Fruit fly (Drosophila melanogaster): ENCODE data around the gene CG32669.

Gene CG32669

dm6 chrX:10844807-10845206, at the start of gene CG32669:
Gene CG32669 (minus strand): TSS chrX:10845081.
- TF ChIP-seq grn (GFP tag; optimal IDR thresholded peaks at IDR 0.05) (peak; percentile 73), ap (GFP tag; IDR thresholded peaks at IDR 0.05) (no peak), Gsc (GFP tag; IDR thresholded peaks at IDR 0.05) (no peak), sd (tag; optimal IDR thresholded peaks at IDR 0.05) (peak; percentile 3), CG10654 (GFP tag; optimal IDR thresholded peaks at IDR 0.05) (no peak), CG33213 (GFP tag; optimal IDR thresholded peaks at IDR 0.05) (no peak), vnd (GFP tag; IDR thresholded peaks at IDR 0.05; ENCODE audit: partially characterized antibody) (peak; percentile 40; the same call in 1 of the 3 replicates), CG1602 (GFP tag; optimal IDR thresholded peaks at IDR 0.05) (no peak), CG1832 (GFP tag; optimal IDR thresholded peaks at IDR 0.05) (no peak), sug (tag; optimal IDR thresholded peaks at IDR 0.05) (peak; percentile 17), Hmr (GFP tag; optimal IDR thresholded peaks at IDR 0.05) (no peak), Hey (tag; optimal IDR thresholded peaks at IDR 0.05) (peak; percentile 100), MBD-R2 (GFP tag; IDR thresholded peaks at IDR 0.05) (no peak), exex (tag; optimal IDR thresholded peaks at IDR 0.05) (peak; percentile 69), CG15696 (tag; optimal IDR thresholded peaks at IDR 0.05) (no peak), cwo (GFP tag; optimal IDR thresholded peaks at IDR 0.05) (peak; percentile 54), stc (GFP tag; IDR thresholded peaks at IDR 0.05) (no peak)

- TF ChIP-seq Xrp1 (GFP tag; IDR thresholded peaks at IDR 0.05) (0 out of 2 replicates have a peak, but pooled peaks have one; percentile 20), sens (GFP tag) (peak; percentile 47), klu (GFP tag; IDR thresholded peaks at IDR 0.05) (no peak), CG11696 (GFP tag; IDR thresholded peaks at IDR 0.05) (no peak), gem (tag; optimal IDR thresholded peaks at IDR 0.05) (peak; percentile 7), Med (GFP tag) (peak; percentile 28), ara (GFP tag; IDR thresholded peaks at IDR 0.05) (0 out of 2 replicates have a peak, but pooled peaks have one; percentile 9), CG10543 (GFP tag; optimal IDR thresholded peaks at IDR 0.05) (no peak), prd (optimal IDR thresholded peaks at IDR 0.05) (no peak), prd (GFP tag; IDR thresholded peaks at IDR 0.05) (0 out of 3 replicates have a peak, but pooled peaks have one; percentile 17), CG1529 (GFP tag; optimal IDR thresholded peaks at IDR 0.05) (no peak), CG6689 (GFP tag; IDR thresholded peaks at IDR 0.05) (0 out of 2 replicates have a peak, but pooled peaks have one; percentile 14)
These were observed 48.3 kb upstream of the CG32669 start for dm6 chrX:10893208-10893607.

- peak; percentile 88 for TF ChIP-seq z (GFP tag; IDR thresholded peaks at IDR 0.05)
- no peak for TF ChIP-seq br (optimal IDR thresholded peaks at IDR 0.05)
- no peak for TF ChIP-seq mld (GFP tag; IDR thresholded peaks at IDR 0.05; ENCODE audit: partially characterized antibody)
These were observed 46.3 kb upstream of the CG32669 start, which contains the start of gene Ork1 for dm6 chrX:10891150-10891549. Gene Ork1 (minus strand): TSS chrX:10891250.

dm6 chrX:10889955-10890617, 45.2 kb upstream of the CG32669 start:
- TF ChIP-seq CG3995 (GFP tag; optimal IDR thresholded peaks at IDR 0.05) (no peak), pb (GFP tag; optimal IDR thresholded peaks at IDR 0.05) (no peak), Ada2b (GFP tag; IDR thresholded peaks at IDR 0.05) (no peak), Rfx (GFP tag; IDR thresholded peaks at IDR 0.05) (no peak), tio (GFP tag; optimal IDR thresholded peaks at IDR 0.05) (no peak), Drgx (GFP tag; IDR thresholded peaks at IDR 0.05) (no peak), lola (GFP tag; optimal IDR thresholded peaks at IDR 0.05) (no peak)

Data from whole organism, embryonic.